Worm (Caenorhabditis elegans): Measurements from ENCODE around the gene msd-4.

ce11 chrIII:4852025-4852424 lies 16.5 kb downstream of the msd-4 start, which contains the start of gene ced-4:
- no peak for TF ChIP-seq ref-2 (tag; optimal IDR thresholded peaks at IDR 0.05)
- TF ChIP-seq Y22D7AL.16 (tag; optimal IDR thresholded peaks at IDR 0.05) = no peak
- no peak for TF ChIP-seq pqm-1 (tag; optimal IDR thresholded peaks at IDR 0.05)
- no peak for TF ChIP-seq nhr-11 (tag; optimal IDR thresholded peaks at IDR 0.05)
- no peak for TF ChIP-seq pat-9 (tag; optimal IDR thresholded peaks at IDR 0.05)
- TF ChIP-seq sox-2 (GFP tag; IDR thresholded peaks at IDR 0.05) = no peak
- no peak for TF ChIP-seq C38D4.7 (GFP tag; optimal IDR thresholded peaks at IDR 0.05)
- TF ChIP-seq rnt-1 (tag; optimal IDR thresholded peaks at IDR 0.05) = no peak
- no peak for TF ChIP-seq ama-1 (optimal IDR thresholded peaks at IDR 0.05)
- no peak for TF ChIP-seq pag-3 (tag; optimal IDR thresholded peaks at IDR 0.05; ENCODE audit: borderline replicate concordance)
- no peak for TF ChIP-seq unc-86 (tag; optimal IDR thresholded peaks at IDR 0.05)
- no peak for TF ChIP-seq syd-9 (tag; optimal IDR thresholded peaks at IDR 0.05)
- TF ChIP-seq K02D7.2 (tag; optimal IDR thresholded peaks at IDR 0.05) = no peak
